Worm (Caenorhabditis elegans) whole organism, L3 larva: ENCODE measurements around the gene lipl-1.

Experiments used
- R02D3.7 ChIP-seq: fragments of 150-350 bp; optimal IDR thresholded peaks from 2 replicates; lab custom pipeline; 2014; ENCODE audit warnings: missing biosample characterization, missing genetic modification characterization
- ZK546.5 ChIP-seq: sonication (generic microtip); optimal IDR thresholded peaks from 2 replicates; lab custom pipeline; 2017; ENCODE audit warnings: missing biosample characterization, missing genetic modification characterization
- aly-2 ChIP-seq: fragments of 150-350 bp; optimal IDR thresholded peaks from 2 replicates; lab custom pipeline; 2014; ENCODE audit warnings: missing biosample characterization, missing genetic modification characterization
- ama-1 ChIP-seq: fragments of 150-350 bp; optimal IDR thresholded peaks from 2 replicates; lab custom pipeline; 2018
- ceh-82 ChIP-seq: fragments of 150-350 bp; optimal IDR thresholded peaks from 2 replicates; lab custom pipeline; 2014; ENCODE audit warnings: missing biosample characterization, missing genetic modification characterization
- ceh-9 ChIP-seq: sonication (generic microtip); optimal IDR thresholded peaks from 2 replicates; lab custom pipeline; 2018; ENCODE audit warnings: missing biosample characterization, missing genetic modification characterization
- daf-12 ChIP-seq: fragments of 150-350 bp; optimal IDR thresholded peaks from 2 replicates; lab custom pipeline; 2014; ENCODE audit warnings: missing biosample characterization, missing genetic modification reagents, missing genetic modification characterization
- egl-27 ChIP-seq: sonication (generic microtip); optimal IDR thresholded peaks from 4 replicates; lab custom pipeline; 2017; ENCODE audit warnings: missing biosample characterization, missing genetic modification reagents, missing genetic modification characterization
- elt-1 ChIP-seq: fragments of 150-350 bp; optimal IDR thresholded peaks from 2 replicates; lab custom pipeline; 2014; ENCODE audit warnings: missing biosample characterization, missing genetic modification characterization
- elt-2 ChIP-seq: sonication (generic microtip); optimal IDR thresholded peaks from 2 replicates; lab custom pipeline; 2016; ENCODE audit warnings: missing genetic modification reagents, mild to moderate bottlenecking, missing genetic modification characterization, missing compliant biosample characterization
- elt-3 ChIP-seq, 3 experiments: fragments of 150-350 bp in 1 of 3; sonication (generic microtip) in 2 of 3; optimal IDR thresholded peaks; 2 replicates in 2 of 3; 4 replicates in 1 of 3; lab custom pipeline; 2014 to 2017; ENCODE audit warnings: missing biosample characterization in 3 of 3, missing genetic modification characterization in 3 of 3
- eor-1 ChIP-seq, 2 experiments: fragments of 150-350 bp; optimal IDR thresholded peaks; 2 replicates each; lab custom pipeline; 2014 to 2018; ENCODE audit warnings: missing biosample characterization in 2 of 2, missing genetic modification characterization in 2 of 2
- fkh-10 ChIP-seq: sonication (generic microtip); optimal IDR thresholded peaks from 2 replicates; lab custom pipeline; 2017; ENCODE audit warnings: missing biosample characterization, missing genetic modification reagents, missing genetic modification characterization
- hmg-11 ChIP-seq: sonication (generic microtip); optimal IDR thresholded peaks from 2 replicates; lab custom pipeline; 2016; ENCODE audit warnings: missing genetic modification characterization, missing compliant biosample characterization
- lin-39 ChIP-seq: fragments of 150-350 bp; optimal IDR thresholded peaks from 2 replicates; lab custom pipeline; 2018; ENCODE audit warnings: missing biosample characterization, missing genetic modification reagents, missing genetic modification characterization
- lsy-12 ChIP-seq: sonication (generic microtip); optimal IDR thresholded peaks from 2 replicates; lab custom pipeline; 2016; ENCODE audit warnings: mild to moderate bottlenecking, missing genetic modification characterization, missing compliant biosample characterization
- mml-1 ChIP-seq: fragments of 150-350 bp; sonication (generic microtip); optimal IDR thresholded peaks from 3 replicates; lab custom pipeline; 2014; ENCODE audit warnings: missing biosample characterization, missing genetic modification characterization
- nfya-1 ChIP-seq: sonication (generic microtip); optimal IDR thresholded peaks from 2 replicates; lab custom pipeline; 2017; ENCODE audit warnings: missing genetic modification characterization, mild to moderate bottlenecking, missing compliant biosample characterization, antibody characterized with exemption, moderate library complexity; ENCODE audit not compliant: insufficient read depth
- nhr-11 ChIP-seq: fragments of 150-350 bp; optimal IDR thresholded peaks from 2 replicates; lab custom pipeline; 2014; ENCODE audit warnings: missing biosample characterization, missing genetic modification characterization
- nhr-12 ChIP-seq: fragments of 150-350 bp; optimal IDR thresholded peaks from 2 replicates; lab custom pipeline; 2014; ENCODE audit warnings: missing biosample characterization, missing genetic modification characterization
- nhr-237 ChIP-seq: fragments of 150-350 bp; optimal IDR thresholded peaks from 2 replicates; lab custom pipeline; 2014; ENCODE audit warnings: missing biosample characterization, missing genetic modification characterization
- nhr-25 ChIP-seq: sonication (generic microtip); optimal IDR thresholded peaks from 2 replicates; lab custom pipeline; 2017; ENCODE audit warnings: missing biosample characterization, missing genetic modification characterization
- nhr-43 ChIP-seq: sonication (generic microtip); optimal IDR thresholded peaks from 2 replicates; lab custom pipeline; 2016; ENCODE audit warnings: mild to moderate bottlenecking, missing genetic modification characterization, missing compliant biosample characterization; ENCODE audit not compliant: poor library complexity, severe bottlenecking
- nhr-67 ChIP-seq: fragments of 150-350 bp; optimal IDR thresholded peaks from 2 replicates; lab custom pipeline; 2014; ENCODE audit warnings: missing biosample characterization, missing genetic modification characterization
- nhr-76 ChIP-seq: fragments of 150-350 bp; sonication (generic microtip); optimal IDR thresholded peaks from 5 replicates; lab custom pipeline; 2014; ENCODE audit warnings: missing biosample characterization, missing genetic modification characterization
- nhr-77 ChIP-seq: fragments of 150-350 bp; optimal IDR thresholded peaks from 2 replicates; lab custom pipeline; 2014; ENCODE audit warnings: missing biosample characterization, missing genetic modification characterization
- pha-4 ChIP-seq: fragments of 150-350 bp; optimal IDR thresholded peaks from 2 replicates; lab custom pipeline; 2014; ENCODE audit warnings: missing biosample characterization, missing genetic modification reagents, missing genetic modification characterization
- pqm-1 ChIP-seq: fragments of 150-350 bp; optimal IDR thresholded peaks from 2 replicates; lab custom pipeline; 2017; ENCODE audit warnings: missing biosample characterization, missing genetic modification characterization, inconsistent platforms
- skn-1 ChIP-seq: fragments of 150-350 bp; optimal IDR thresholded peaks from 2 replicates; lab custom pipeline; 2014; ENCODE audit warnings: missing biosample characterization, missing genetic modification characterization
- ztf-11 ChIP-seq: fragments of 150-350 bp; optimal IDR thresholded peaks from 2 replicates; lab custom pipeline; 2014; ENCODE audit warnings: missing biosample characterization, missing genetic modification characterization

The lipl-1 gene

DNA sequence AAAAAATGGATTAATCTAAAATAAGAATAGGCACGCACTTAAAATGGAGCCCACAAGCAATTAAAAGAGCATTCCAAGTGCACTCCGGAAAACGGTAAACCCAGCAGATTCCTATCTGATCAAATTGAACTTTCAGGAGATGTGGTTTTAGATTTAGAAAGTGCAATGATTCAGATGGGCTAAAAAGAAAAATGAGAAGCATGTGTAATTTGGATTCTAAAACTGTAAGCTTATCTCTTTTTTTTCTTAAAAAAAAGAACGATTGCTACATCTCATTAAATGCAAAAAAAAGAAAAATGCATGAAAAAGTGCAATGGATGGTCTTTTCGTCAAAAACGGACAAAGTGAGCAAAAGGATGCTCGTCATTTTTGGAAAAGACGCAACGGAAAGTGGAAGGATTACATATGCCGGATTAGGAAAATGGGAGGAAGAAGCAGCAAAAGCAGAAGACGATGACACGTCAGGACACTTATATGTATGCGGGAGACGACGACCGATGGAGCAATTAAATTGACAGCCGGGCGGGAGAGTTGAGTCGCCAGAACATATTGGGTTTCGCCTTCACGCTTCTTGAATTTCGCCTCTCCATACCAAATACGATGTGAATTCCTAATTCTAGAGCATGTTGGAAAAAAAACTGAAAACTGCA is 21.1 kb upstream of the lipl-1 start:
- TF ChIP-seq lin-39 (tag; lab: Kevin White, UChicago), result peak; percentile 65
- TF ChIP-seq elt-1 (tag; lab: Kevin White, UChicago), result no peak

DNA sequence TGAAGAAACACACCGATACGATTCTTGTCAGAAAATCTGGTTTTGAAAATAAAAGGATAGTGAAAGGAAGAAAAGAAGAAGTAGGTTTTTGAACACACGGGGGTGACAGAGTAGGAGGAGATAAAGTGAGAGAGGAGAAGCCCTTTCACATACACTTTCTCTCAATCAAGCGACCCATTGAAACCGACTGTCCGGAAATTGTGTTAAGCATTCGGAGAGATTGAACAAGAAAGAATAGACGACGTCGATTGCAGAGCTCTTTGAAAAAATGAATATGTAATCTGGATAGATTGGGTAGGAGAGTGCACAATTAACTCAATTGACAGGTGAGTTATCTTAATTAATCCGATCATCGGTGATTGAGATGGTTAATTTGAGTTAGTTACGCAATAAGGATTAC is 18.5 kb upstream of the lipl-1 start:
- TF ChIP-seq pqm-1 (no peak), fkh-10 (GFP tag; lab: Kevin White, UChicago) (peak; percentile 21)

ce11 chrV:12904054-12904453 is 15.7 kb upstream of the lipl-1 start, which contains the start of gene ttr-27:
ttr-27 (minus strand) TSS chrV:12904098.
- TF ChIP-seq pha-4 (peak; percentile 91), elt-2 (tag; lab: Kevin White, UChicago) (no peak)

- TF ChIP-seq elt-3 (tag; optimal IDR thresholded peaks at IDR 0.05; lab: Kevin White, UChicago) (no peak), lin-39 (tag; lab: Kevin White, UChicago) (no peak), nhr-67 (tag; lab: Kevin White, UChicago) (no peak), pha-4 (peak; percentile 17)
Observed at ce11 chrV:12905074-12905473, 14.7 kb upstream of the lipl-1 start, which contains the start of gene ttr-28. ttr-28 (minus strand) TSS chrV:12905174.

ce11 chrV:12906732-12907131 is 13.1 kb upstream of the lipl-1 start, which contains the start of gene ttr-29:
ttr-29 (minus strand) TSS chrV:12906832.
- TF ChIP-seq pha-4 (peak; percentile 90), nhr-77 (tag; lab: Kevin White, UChicago) (no peak), daf-12 (tag; lab: Kevin White, UChicago) (no peak), nhr-25 (tag; lab: Kevin White, UChicago) (no peak)

DNA sequence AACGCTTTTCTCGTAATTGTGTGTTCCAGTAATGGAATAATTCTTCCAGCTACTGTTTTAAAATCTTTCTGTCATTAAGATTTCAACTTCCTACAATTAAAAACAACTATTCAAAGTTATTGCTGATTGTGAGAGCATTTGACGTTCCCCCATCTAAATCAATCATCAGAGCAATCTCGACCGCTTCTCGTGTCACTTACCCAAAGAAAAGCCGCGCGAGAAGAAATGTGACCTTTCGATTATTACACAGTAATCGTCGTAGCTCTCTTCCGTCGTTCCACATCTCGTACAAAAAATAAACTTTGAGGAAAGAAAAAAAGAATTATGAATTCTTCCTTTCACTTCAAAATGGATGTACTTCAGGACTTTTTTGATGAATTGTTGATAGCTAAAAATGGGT is 12.3 kb upstream of the lipl-1 start:
- TF ChIP-seq elt-2 (tag; lab: Kevin White, UChicago), result no peak
- TF ChIP-seq ZK546.5 (tag; lab: Kevin White, UChicago), result no peak
- no peak for TF ChIP-seq lsy-12
- TF ChIP-seq ceh-9 (tag; lab: Kevin White, UChicago), result no peak
- no peak for TF ChIP-seq nhr-77 (tag; lab: Kevin White, UChicago)
- TF ChIP-seq daf-12 (tag; lab: Kevin White, UChicago), result no peak
- no peak for TF ChIP-seq nhr-76
- TF ChIP-seq eor-1 (tag; optimal IDR thresholded peaks at IDR 0.05; lab: Kevin White, UChicago), result no peak
- TF ChIP-seq nhr-12 (tag; lab: Kevin White, UChicago), result no peak
- TF ChIP-seq ceh-82 (tag; lab: Kevin White, UChicago), result no peak

ce11 chrV:12908614-12909013 is 11.2 kb upstream of the lipl-1 start:
- TF ChIP-seq mml-1 (tag; lab: Kevin White, UChicago) (no peak), hmg-11 (tag; lab: Kevin White, UChicago) (no peak), nhr-11 (tag; lab: Kevin White, UChicago) (no peak), ztf-11 (no peak), daf-12 (tag; lab: Kevin White, UChicago) (no peak), pha-4 (no peak), nfya-1 (no peak), nhr-43 (tag; lab: Kevin White, UChicago) (no peak), egl-27 (tag; lab: Kevin White, UChicago) (no peak), pqm-1 (no peak), R02D3.7 (tag; lab: Kevin White, UChicago) (no peak), nhr-25 (tag; lab: Kevin White, UChicago) (no peak), nhr-237 (tag; lab: Kevin White, UChicago) (no peak), elt-1 (tag; lab: Kevin White, UChicago) (no peak), aly-2 (tag; lab: Kevin White, UChicago) (no peak), ama-1 (no peak), skn-1 (tag; lab: Kevin White, UChicago) (no peak)
